Worm (Caenorhabditis elegans): Measurements from ENCODE around the gene F35D2.1.
A peak's percentile ranks its signal among the peaks of the same experiment; 100 is the strongest.

F35D2.1 gene

DNA sequence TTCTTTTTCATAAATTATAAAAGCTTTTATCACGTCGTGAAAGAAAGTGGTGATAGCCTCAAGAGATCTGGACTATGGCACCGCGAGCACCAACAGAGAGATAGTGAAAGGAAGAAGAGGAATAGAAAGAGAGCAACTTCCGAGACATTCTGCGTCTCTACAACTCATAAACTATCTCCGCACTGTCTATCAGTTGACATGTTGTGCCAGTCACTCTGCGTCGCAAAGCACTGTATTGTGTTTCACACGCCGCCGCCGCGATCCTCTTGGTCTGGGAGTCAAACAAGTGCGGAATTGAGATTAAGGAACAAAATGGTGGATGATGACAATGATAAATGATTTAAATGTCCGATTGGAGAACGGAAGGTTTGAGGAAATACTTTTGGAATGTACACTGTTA is 47.8 kb downstream of the F35D2.1 start (continued):
- no peak for TF ChIP-seq nhr-6 (tag; optimal IDR thresholded peaks at IDR 0.05)
- no peak for TF ChIP-seq nhr-10 (tag; optimal IDR thresholded peaks at IDR 0.05)
- no peak for TF ChIP-seq alr-1 (tag; optimal IDR thresholded peaks at IDR 0.05)
- no peak for TF ChIP-seq sem-4 (tag; optimal IDR thresholded peaks at IDR 0.05)
- TF ChIP-seq nhr-12 (tag; optimal IDR thresholded peaks at IDR 0.05): no peak
- TF ChIP-seq F13H6.1 (tag; optimal IDR thresholded peaks at IDR 0.05): peak; percentile 58

DNA sequence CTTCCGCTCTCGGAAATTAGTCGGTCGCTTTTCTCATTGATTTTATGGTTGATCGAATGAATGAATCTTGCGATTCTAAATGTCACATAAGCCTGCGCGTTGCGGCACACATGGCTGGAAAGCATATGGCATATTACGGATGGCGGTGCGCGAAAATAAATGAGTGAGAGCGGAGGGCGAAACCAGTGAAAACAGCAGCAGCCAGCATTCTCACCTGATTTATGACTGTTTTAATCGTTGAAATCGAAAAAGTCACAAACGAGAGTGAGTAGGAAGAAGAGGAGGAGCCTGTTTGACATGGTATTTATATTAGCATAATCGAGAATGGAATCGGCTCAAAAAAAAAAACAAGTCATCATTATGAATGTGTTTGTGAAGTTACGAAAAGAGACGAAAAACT is 48.6 kb downstream of the F35D2.1 start:
- TF ChIP-seq nhr-11 (tag; optimal IDR thresholded peaks at IDR 0.05) (no peak), elt-1 (tag; optimal IDR thresholded peaks at IDR 0.05) (no peak), fos-1 (tag; optimal IDR thresholded peaks at IDR 0.05) (no peak), dmd-4 (tag; optimal IDR thresholded peaks at IDR 0.05) (no peak), elt-3 (tag; optimal IDR thresholded peaks at IDR 0.05) (no peak), unc-62 (GFP tag; optimal IDR thresholded peaks at IDR 0.05) (no peak), egl-27 (tag; optimal IDR thresholded peaks at IDR 0.05) (no peak), lin-39 (tag; optimal IDR thresholded peaks at IDR 0.05) (no peak), nhr-21 (tag; optimal IDR thresholded peaks at IDR 0.05) (no peak), mab-5 (tag; optimal IDR thresholded peaks at IDR 0.05) (no peak), nhr-129 (tag; optimal IDR thresholded peaks at IDR 0.05) (no peak), crh-2 (tag; optimal IDR thresholded peaks at IDR 0.05) (no peak), ztf-1 (GFP tag; conservative IDR thresholded peaks at IDR 0.05) (no peak), unc-55 (GFP tag; optimal IDR thresholded peaks at IDR 0.05) (no peak), sma-9 (GFP tag; optimal IDR thresholded peaks at IDR 0.05) (no peak), sma-9 (tag; optimal IDR thresholded peaks at IDR 0.05) (no peak), skn-1 (tag; optimal IDR thresholded peaks at IDR 0.05) (no peak), ceh-16 (tag; optimal IDR thresholded peaks at IDR 0.05) (no peak), nhr-23 (tag; optimal IDR thresholded peaks at IDR 0.05) (no peak), mbf-1 (tag; optimal IDR thresholded peaks at IDR 0.05) (no peak)

DNA sequence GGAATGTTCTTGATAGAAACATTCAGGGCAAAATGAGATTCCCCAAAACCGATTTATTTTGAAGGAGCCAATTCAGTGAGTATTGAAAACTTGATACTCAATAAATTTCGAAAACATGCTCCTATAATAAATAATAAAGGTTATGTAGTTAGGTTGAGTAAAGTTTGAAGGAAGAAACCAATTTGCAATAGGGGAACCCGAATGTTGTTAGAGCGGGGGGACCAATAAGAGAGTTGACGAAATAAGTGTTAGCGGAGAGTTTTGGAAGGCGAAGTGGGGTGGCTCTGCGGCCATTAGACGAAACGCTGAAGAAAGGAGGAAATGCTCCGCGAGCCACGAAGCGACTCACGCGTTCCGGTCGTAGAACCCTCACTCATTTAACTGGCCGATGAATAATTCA is 49.3 kb downstream of the F35D2.1 start:
- TF ChIP-seq nhr-129 (tag; optimal IDR thresholded peaks at IDR 0.05) (no peak), mbf-1 (tag; optimal IDR thresholded peaks at IDR 0.05) (no peak), crh-2 (tag; optimal IDR thresholded peaks at IDR 0.05) (no peak), nhr-11 (tag; optimal IDR thresholded peaks at IDR 0.05) (no peak), nhr-6 (tag; optimal IDR thresholded peaks at IDR 0.05) (no peak), sma-3 (GFP tag; optimal IDR thresholded peaks at IDR 0.05) (no peak), blmp-1 (tag; optimal IDR thresholded peaks at IDR 0.05; ENCODE audit: insufficient read depth) (no peak), snpc-4 (tag; optimal IDR thresholded peaks at IDR 0.05) (no peak), nhr-77 (tag; optimal IDR thresholded peaks at IDR 0.05) (no peak), alr-1 (tag; optimal IDR thresholded peaks at IDR 0.05) (no peak), ama-1 (optimal IDR thresholded peaks at IDR 0.05) (no peak), skn-1 (tag; optimal IDR thresholded peaks at IDR 0.05) (no peak), gmeb-1 (tag; optimal IDR thresholded peaks at IDR 0.05) (no peak), lin-11 (tag; optimal IDR thresholded peaks at IDR 0.05) (no peak), lin-39 (tag; optimal IDR thresholded peaks at IDR 0.05) (no peak), ztf-4 (tag; optimal IDR thresholded peaks at IDR 0.05) (no peak), egl-27 (tag; optimal IDR thresholded peaks at IDR 0.05) (no peak), sma-9 (GFP tag; optimal IDR thresholded peaks at IDR 0.05) (no peak), sma-9 (tag; optimal IDR thresholded peaks at IDR 0.05) (no peak)

All from whole organism, L2 larva.